Worm (Caenorhabditis elegans): Measurements from ENCODE around the gene pssy-2.

The pssy-2 gene

ce11 chrIII:13502513-13502912 lies 30.9 kb downstream of the pssy-2 start, which contains the start of gene T28A8.8:
Gene T28A8.8 (plus strand): TSS chrIII:13502813.
- TF ChIP-seq madf-2 (tag; optimal IDR thresholded peaks at IDR 0.05) (no peak), ceh-9 (tag; optimal IDR thresholded peaks at IDR 0.05) (no peak), ceh-45 (GFP tag; IDR thresholded peaks at IDR 0.05) (no peak), ceh-30 (tag; optimal IDR thresholded peaks at IDR 0.05) (no peak), ceh-34 (tag; optimal IDR thresholded peaks at IDR 0.05) (no peak), nhr-11 (tag; optimal IDR thresholded peaks at IDR 0.05) (no peak), sox-4 (tag; optimal IDR thresholded peaks at IDR 0.05) (no peak), fkh-6 (tag; optimal IDR thresholded peaks at IDR 0.05) (no peak), elt-4 (tag; optimal IDR thresholded peaks at IDR 0.05) (no peak), T23F11.4 (GFP tag; optimal IDR thresholded peaks at IDR 0.05) (no peak), K02D7.2 (tag; optimal IDR thresholded peaks at IDR 0.05) (no peak), ceh-22 (tag; optimal IDR thresholded peaks at IDR 0.05) (no peak), hlh-30 (tag; optimal IDR thresholded peaks at IDR 0.05; ENCODE audit: insufficient read depth) (no peak), ceh-2 (tag; optimal IDR thresholded peaks at IDR 0.05) (no peak), nfya-1 (tag; optimal IDR thresholded peaks at IDR 0.05) (no peak), hlh-15 (tag; optimal IDR thresholded peaks at IDR 0.05) (no peak), pag-3 (tag; optimal IDR thresholded peaks at IDR 0.05; ENCODE audit: borderline replicate concordance) (no peak), C38D4.7 (GFP tag; optimal IDR thresholded peaks at IDR 0.05) (no peak)

- TF ChIP-seq fax-1 (tag; optimal IDR thresholded peaks at IDR 0.05) (no peak), unc-42 (tag; optimal IDR thresholded peaks at IDR 0.05) (no peak), hlh-15 (tag; optimal IDR thresholded peaks at IDR 0.05) (no peak), ahr-1 (tag; optimal IDR thresholded peaks at IDR 0.05) (no peak), unc-86 (tag; optimal IDR thresholded peaks at IDR 0.05) (no peak), hlh-13 (GFP tag; optimal IDR thresholded peaks at IDR 0.05) (no peak), rnt-1 (tag; optimal IDR thresholded peaks at IDR 0.05) (no peak), npax-4 (tag; optimal IDR thresholded peaks at IDR 0.05) (no peak), syd-9 (tag; optimal IDR thresholded peaks at IDR 0.05) (no peak), gmeb-2 (tag; optimal IDR thresholded peaks at IDR 0.05) (no peak), elt-4 (tag; optimal IDR thresholded peaks at IDR 0.05) (no peak), pha-2 (tag; optimal IDR thresholded peaks at IDR 0.05) (no peak), pag-3 (tag; optimal IDR thresholded peaks at IDR 0.05; ENCODE audit: borderline replicate concordance) (no peak), hlh-30 (tag; optimal IDR thresholded peaks at IDR 0.05; ENCODE audit: insufficient read depth) (no peak), che-1 (tag; optimal IDR thresholded peaks at IDR 0.05) (no peak), ceh-19 (GFP tag; optimal IDR thresholded peaks at IDR 0.05) (no peak)
These were observed 31.8 kb downstream of the pssy-2 start, which contains the start of gene T28A8.4 for ce11 chrIII:13503379-13503778. Gene T28A8.4 (plus strand): TSS chrIII:13503679.

ce11 chrIII:13505718-13506117 lies 34.1 kb downstream of the pssy-2 start, which contains the start of gene T28A8.3:
Gene T28A8.3 (plus strand): TSS chrIII:13506018.
- TF ChIP-seq C38D4.7 (GFP tag; optimal IDR thresholded peaks at IDR 0.05), result no peak
- TF ChIP-seq tbx-2 (tag; optimal IDR thresholded peaks at IDR 0.05), result no peak
- TF ChIP-seq gmeb-2 (tag; optimal IDR thresholded peaks at IDR 0.05), result no peak
- no peak for TF ChIP-seq hlh-15 (tag; optimal IDR thresholded peaks at IDR 0.05)
- TF ChIP-seq K09A11.1 (tag; optimal IDR thresholded peaks at IDR 0.05; ENCODE audit: insufficient read depth), result no peak
- TF ChIP-seq che-1 (tag; optimal IDR thresholded peaks at IDR 0.05), result no peak

ce11 chrIII:13510753-13511152 lies 39.1 kb downstream of the pssy-2 start:
- TF ChIP-seq hlh-13 (GFP tag; optimal IDR thresholded peaks at IDR 0.05) (no peak), sox-2 (GFP tag; IDR thresholded peaks at IDR 0.05) (no peak), unc-3 (GFP tag; conservative IDR thresholded peaks at IDR 0.05) (no peak), unc-3 (tag; optimal IDR thresholded peaks at IDR 0.05) (no peak), ztf-16 (tag; optimal IDR thresholded peaks at IDR 0.05) (no peak), unc-55 (GFP tag; optimal IDR thresholded peaks at IDR 0.05) (no peak), ceh-19 (GFP tag; optimal IDR thresholded peaks at IDR 0.05) (no peak)
